Fruit fly (Drosophila melanogaster) whole organism: ENCODE results near the gene pros.

Source experiments
- CG8478 ChIP-seq: fragments of >200 bp; optimal IDR thresholded peaks from 2 replicates; lab custom pipeline; 2018; ENCODE audit warnings: inconsistent platforms
- Dll ChIP-seq: fragments of >200 bp; optimal IDR thresholded peaks from 2 replicates; lab custom pipeline; 2017
- pan ChIP-seq: fragments of >200 bp; optimal IDR thresholded peaks from 2 replicates; lab custom pipeline; 2017
- psq ChIP-seq: fragments of >200 bp; optimal IDR thresholded peaks from 2 replicates; lab custom pipeline; 2017

dm6 chr3R:11312292-11312691, 16.0 kb upstream of the pros start:
- no peak for TF ChIP-seq Dll (lab: Kevin White, UChicago)
- no peak for TF ChIP-seq psq (lab: Kevin White, UChicago)
- no peak for TF ChIP-seq CG8478 (lab: Kevin White, UChicago)
- no peak for TF ChIP-seq pan (lab: Kevin White, UChicago)
